Fruit fly (Drosophila melanogaster) whole organism, embryonic: ENCODE results near the gene CG14439.

Experiments used
- Atf-2 ChIP-seq: fragments of 200-800 bp; sonication (Bioruptor generic); optimal IDR thresholded peaks from 2 replicates; lab custom pipeline; 2016; ENCODE audit warnings: missing biosample characterization, missing genetic modification characterization
- Bdp1 ChIP-seq: fragments of 200-800 bp; sonication (Bioruptor generic); optimal IDR thresholded peaks from 3 replicates; lab custom pipeline; 2016; ENCODE audit warnings: missing biosample characterization, missing genetic modification characterization
- C15 ChIP-seq: fragments of 200-800 bp; sonication (Bioruptor generic); IDR thresholded peaks from 3 replicates; pipeline ENCODE4 v1.3.6; 2022; ENCODE audit warnings: missing biosample characterization, missing genetic modification characterization
- CG11398 ChIP-seq: fragments of 200-800 bp; sonication (Bioruptor generic); optimal IDR thresholded peaks from 2 replicates; lab custom pipeline; 2016; ENCODE audit warnings: missing biosample characterization, missing genetic modification characterization
- CG11456 ChIP-seq: fragments of 200-800 bp; sonication (Bioruptor generic); IDR thresholded peaks from 3 replicates; pipeline ENCODE4 v1.3.6; 2022; ENCODE audit warnings: missing biosample characterization, missing genetic modification characterization
- CG11696 ChIP-seq: fragments of 200-800 bp; sonication (Bioruptor generic); IDR thresholded peaks from 2 replicates; pipeline ENCODE4 v1.3.6; 2022; ENCODE audit warnings: missing biosample characterization, missing genetic modification characterization
- CG12155 ChIP-seq: fragments of 200-800 bp; sonication (Bioruptor generic); optimal IDR thresholded peaks from 3 replicates; lab custom pipeline; 2016; ENCODE audit warnings: missing biosample characterization, missing genetic modification characterization
- CG12659 ChIP-seq: fragments of 200-800 bp; sonication (Bioruptor generic); optimal IDR thresholded peaks from 3 replicates; lab custom pipeline; 2017; ENCODE audit warnings: mild to moderate bottlenecking, missing biosample characterization, missing genetic modification reagents, missing genetic modification characterization
- CG12769 ChIP-seq: fragments of 200-800 bp; sonication (Bioruptor generic); optimal IDR thresholded peaks from 2 replicates; lab custom pipeline; 2019; ENCODE audit warnings: missing biosample characterization, mild to moderate bottlenecking, missing genetic modification characterization, moderate library complexity
- CG13775 ChIP-seq: fragments of 200-800 bp; sonication (Bioruptor generic); optimal IDR thresholded peaks from 3 replicates; lab custom pipeline; 2017; ENCODE audit warnings: missing biosample characterization, mild to moderate bottlenecking, missing genetic modification characterization
- CG14050 ChIP-seq: fragments of 200-800 bp; sonication (Bioruptor generic); IDR thresholded peaks from 3 replicates; pipeline ENCODE4 v1.3.6; 2022; ENCODE audit warnings: missing biosample characterization, missing genetic modification characterization
- CG14710 ChIP-seq: fragments of 200-800 bp; sonication (Bioruptor generic); optimal IDR thresholded peaks from 3 replicates; lab custom pipeline; 2019; ENCODE audit warnings: missing biosample characterization, mild to moderate bottlenecking, missing genetic modification characterization, moderate library complexity
- CG15011 ChIP-seq: fragments of 200-800 bp; sonication (Bioruptor generic); optimal IDR thresholded peaks from 3 replicates; lab custom pipeline; 2018; ENCODE audit warnings: missing biosample characterization, mild to moderate bottlenecking, missing genetic modification characterization
- CG15479 ChIP-seq: fragments of 200-800 bp; sonication (Bioruptor generic); optimal IDR thresholded peaks from 3 replicates; lab custom pipeline; 2019; ENCODE audit warnings: missing biosample characterization, mild to moderate bottlenecking, missing genetic modification characterization, moderate library complexity
- CG16863 ChIP-seq: fragments of 200-800 bp; sonication (Bioruptor generic); optimal IDR thresholded peaks from 3 replicates; lab custom pipeline; 2016; ENCODE audit warnings: missing biosample characterization, missing genetic modification characterization
- CG17186 ChIP-seq: fragments of 200-800 bp; sonication (Bioruptor generic); optimal IDR thresholded peaks from 3 replicates; lab custom pipeline; 2017; ENCODE audit warnings: missing biosample characterization, missing genetic modification reagents, missing genetic modification characterization
- CG18262 ChIP-seq: fragments of 200-800 bp; optimal IDR thresholded peaks from 3 replicates; lab custom pipeline; 2019; ENCODE audit warnings: missing biosample characterization, mild to moderate bottlenecking, missing genetic modification characterization, moderate library complexity
- CG2202 ChIP-seq: fragments of 200-800 bp; sonication (Bioruptor generic); optimal IDR thresholded peaks from 2 replicates; lab custom pipeline; 2018; ENCODE audit warnings: missing biosample characterization, mild to moderate bottlenecking, missing genetic modification characterization
- CG31388 ChIP-seq: fragments of 200-800 bp; sonication (Bioruptor generic); optimal IDR thresholded peaks from 2 replicates; lab custom pipeline; 2016; ENCODE audit warnings: missing biosample characterization, missing genetic modification characterization
- CG3726 ChIP-seq: fragments of 200-800 bp; sonication (Bioruptor generic); IDR thresholded peaks from 3 replicates; pipeline ENCODE4, ENCODE4 v1.3.6; 2022; ENCODE audit warnings: missing biosample characterization, missing genetic modification characterization
- CG4854 ChIP-seq: fragments of 200-800 bp; sonication (Bioruptor generic); optimal IDR thresholded peaks from 2 replicates; lab custom pipeline; 2016; ENCODE audit warnings: missing biosample characterization, missing genetic modification characterization, inconsistent platforms
- CG6854 ChIP-seq: fragments of 200-800 bp; sonication (Bioruptor generic); optimal IDR thresholded peaks from 3 replicates; lab custom pipeline; 2017; ENCODE audit warnings: missing biosample characterization, mild to moderate bottlenecking, missing genetic modification characterization
- CG7556 ChIP-seq: fragments of 200-800 bp; sonication (Bioruptor generic); optimal IDR thresholded peaks from 2 replicates; lab custom pipeline; 2017; ENCODE audit warnings: missing biosample characterization, mild to moderate bottlenecking, missing genetic modification characterization
- CG8924 ChIP-seq: fragments of 200-800 bp; optimal IDR thresholded peaks from 3 replicates; lab custom pipeline; 2019; ENCODE audit warnings: missing biosample characterization, mild to moderate bottlenecking, missing genetic modification characterization, moderate library complexity
- CG9817 ChIP-seq: fragments of 200-800 bp; sonication (Bioruptor generic); optimal IDR thresholded peaks from 2 replicates; lab custom pipeline; 2018; ENCODE audit warnings: missing biosample characterization, mild to moderate bottlenecking, missing genetic modification characterization, moderate library complexity
- D19A ChIP-seq: fragments of 200-800 bp; optimal IDR thresholded peaks from 3 replicates; lab custom pipeline; 2019; ENCODE audit warnings: missing biosample characterization, mild to moderate bottlenecking, missing genetic modification characterization, moderate library complexity
- Dip3 ChIP-seq: fragments of 200-800 bp; sonication (Bioruptor generic); optimal IDR thresholded peaks from 3 replicates; lab custom pipeline; 2016; ENCODE audit warnings: missing biosample characterization, missing genetic modification characterization
- Drgx ChIP-seq: fragments of 200-800 bp; sonication (Bioruptor generic); IDR thresholded peaks from 2 replicates; pipeline ENCODE4 v1.3.6; 2022; ENCODE audit warnings: missing biosample characterization, missing genetic modification characterization
- H2.0 ChIP-seq: fragments of 200-800 bp; sonication (Bioruptor generic); IDR thresholded peaks from 2 replicates; pipeline ENCODE4 v1.3.6; 2022; ENCODE audit warnings: missing biosample characterization, missing genetic modification characterization
- HLHmδ ChIP-seq: fragments of 200-800 bp; sonication (Bioruptor generic); optimal IDR thresholded peaks from 2 replicates; lab custom pipeline; 2018; ENCODE audit warnings: missing biosample characterization, mild to moderate bottlenecking, missing genetic modification characterization, moderate library complexity
- Hand ChIP-seq: fragments of 200-800 bp; sonication (Bioruptor generic); optimal IDR thresholded peaks from 2 replicates; lab custom pipeline; 2017; ENCODE audit warnings: mild to moderate bottlenecking, missing biosample characterization, missing genetic modification reagents, missing genetic modification characterization
- Mes4 ChIP-seq: fragments of 200-800 bp; sonication (Bioruptor generic); optimal IDR thresholded peaks from 2 replicates; lab custom pipeline; 2016; ENCODE audit warnings: missing biosample characterization, missing genetic modification characterization
- Nf-YA ChIP-seq: fragments of 200-800 bp; sonication (Bioruptor generic); IDR thresholded peaks from 2 replicates; pipeline ENCODE4 v1.3.6; 2022; ENCODE audit warnings: missing biosample characterization, missing genetic modification characterization
- Ptx1 ChIP-seq: fragments of 200-800 bp; sonication (Bioruptor generic); IDR thresholded peaks from 2 replicates; pipeline ENCODE4 v1.3.6; 2022; ENCODE audit warnings: missing biosample characterization, missing genetic modification characterization
- Six4 ChIP-seq: fragments of 200-800 bp; sonication (Bioruptor generic); optimal IDR thresholded peaks from 2 replicates; lab custom pipeline; 2016; ENCODE audit warnings: missing biosample characterization, missing genetic modification characterization
- Taf1 ChIP-seq: fragments of 200-800 bp; sonication (Bioruptor generic); IDR thresholded peaks from 2 replicates; pipeline ENCODE4 v1.3.6; 2022; ENCODE audit warnings: missing biosample characterization, missing genetic modification characterization
- Tbp ChIP-seq: fragments of >200 bp; optimal IDR thresholded peaks from 2 replicates; lab custom pipeline; 2018; ENCODE audit warnings: missing biosample characterization, missing genetic modification characterization
- ac ChIP-seq: fragments of 200-800 bp; sonication (Bioruptor generic); optimal IDR thresholded peaks from 3 replicates; lab custom pipeline; 2017; ENCODE audit warnings: missing biosample characterization, mild to moderate bottlenecking, missing genetic modification characterization
- ara ChIP-seq: fragments of 200-800 bp; sonication (Bioruptor generic); IDR thresholded peaks from 2 replicates; pipeline ENCODE4 v1.3.6; 2022; ENCODE audit warnings: missing biosample characterization, missing genetic modification characterization
- dpn ChIP-seq, 2 experiments: fragments of 200-800 bp; sonication (Bioruptor generic); optimal IDR thresholded peaks; 3 replicates each; lab custom pipeline; 2016; ENCODE audit warnings: missing biosample characterization in 2 of 2, missing genetic modification characterization in 2 of 2
- ems ChIP-seq: fragments of 200-800 bp; sonication (Bioruptor generic); optimal IDR thresholded peaks from 3 replicates; lab custom pipeline; 2016; ENCODE audit warnings: missing biosample characterization, missing genetic modification characterization
- eyg ChIP-seq: fragments of 200-800 bp; sonication (Bioruptor generic); optimal IDR thresholded peaks from 3 replicates; lab custom pipeline; 2016; ENCODE audit warnings: missing biosample characterization, missing genetic modification characterization
- gt ChIP-seq: fragments of 200-800 bp; sonication (Bioruptor generic); IDR thresholded peaks from 2 replicates; pipeline ENCODE4 v1.3.6; 2022; ENCODE audit warnings: missing biosample characterization, missing genetic modification characterization
- ham ChIP-seq: fragments of 200-800 bp; sonication (Bioruptor generic); IDR thresholded peaks from 2 replicates; pipeline ENCODE4 v1.3.6; 2022; ENCODE audit warnings: missing biosample characterization, missing genetic modification characterization
- jigr1 ChIP-seq: fragments of 200-800 bp; sonication (Bioruptor generic); IDR thresholded peaks from 3 replicates; pipeline ENCODE4 v1.3.6; 2022; ENCODE audit warnings: missing biosample characterization, missing genetic modification characterization
- org-1 ChIP-seq: fragments of 200-800 bp; sonication (Bioruptor generic); optimal IDR thresholded peaks from 2 replicates; lab custom pipeline; 2017; ENCODE audit warnings: missing biosample characterization, missing genetic modification characterization
- ro ChIP-seq: fragments of 200-800 bp; sonication (Bioruptor generic); IDR thresholded peaks from 2 replicates; pipeline ENCODE4 v1.3.6; 2022; ENCODE audit warnings: missing biosample characterization, missing genetic modification characterization
- slbo ChIP-seq: fragments of 200-800 bp; sonication (Bioruptor generic); IDR thresholded peaks from 2 replicates; pipeline ENCODE4 v1.3.6; 2022; ENCODE audit warnings: missing biosample characterization, missing genetic modification characterization
- slp2 ChIP-seq: fragments of 200-800 bp; sonication (Bioruptor generic); optimal IDR thresholded peaks from 2 replicates; lab custom pipeline; 2016; ENCODE audit warnings: missing biosample characterization, missing genetic modification characterization
- sr ChIP-seq: fragments of 200-800 bp; sonication (Bioruptor generic); IDR thresholded peaks from 3 replicates; pipeline ENCODE4 v1.3.6; 2022; ENCODE audit warnings: missing biosample characterization, missing genetic modification characterization
- trem ChIP-seq: fragments of 200-800 bp; optimal IDR thresholded peaks from 3 replicates; lab custom pipeline; 2019; ENCODE audit warnings: missing biosample characterization, mild to moderate bottlenecking, missing genetic modification characterization, moderate library complexity
- wek ChIP-seq: fragments of 200-800 bp; sonication (Bioruptor generic); optimal IDR thresholded peaks from 3 replicates; lab custom pipeline; 2018; ENCODE audit warnings: missing biosample characterization, mild to moderate bottlenecking, missing genetic modification characterization, moderate library complexity
- yki ChIP-seq: fragments of >200 bp; optimal IDR thresholded peaks from 3 replicates; lab custom pipeline; 2018

CG14439 gene

DNA sequence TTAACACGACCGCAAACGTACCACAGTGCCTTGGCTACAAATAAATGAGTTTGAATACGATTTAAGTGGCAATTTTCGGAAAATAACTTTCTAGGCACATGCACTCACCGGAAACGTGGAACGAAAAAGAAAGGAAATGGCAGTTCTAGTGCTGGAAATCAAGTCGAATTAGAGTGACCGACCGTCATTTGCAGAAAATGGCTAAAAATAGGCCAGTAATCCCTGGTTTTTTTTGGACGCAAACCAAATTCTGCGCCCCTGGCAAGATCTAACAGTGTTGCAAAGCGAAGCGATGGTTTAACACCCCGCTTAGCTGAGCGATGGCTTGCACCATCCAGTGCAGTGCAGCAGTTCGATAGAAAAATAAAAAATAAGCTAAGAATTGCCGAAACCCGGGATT, 3.3 kb upstream of the CG14439 start, which contains the start of gene RpL17 (continued):
- peak; percentile 86 for TF ChIP-seq CG6854 (GFP tag; lab: Kevin White, UChicago)
- TF ChIP-seq Tbp (GFP tag; lab: Kevin White, UChicago) = no peak
- TF ChIP-seq CG11398 (GFP tag; lab: Kevin White, UChicago) = peak; percentile 71
- TF ChIP-seq CG7556 (GFP tag; lab: Kevin White, UChicago) = peak; percentile 65
- no peak; the same call in 1 of the 2 replicates for TF ChIP-seq Taf1 (GFP tag; lab: Robert Waterston, UW)
- peak; percentile 91 for TF ChIP-seq CG12659 (GFP tag; lab: Kevin White, UChicago)
- TF ChIP-seq ara = peak; percentile 84
- peak; percentile 65 for TF ChIP-seq Atf-2 (GFP tag; lab: Kevin White, UChicago)
- TF ChIP-seq ac = peak; percentile 81
- peak; percentile 85 for TF ChIP-seq slbo (GFP tag; lab: Robert Waterston, UW)
- peak; percentile 73 to 92 for TF ChIP-seq dpn (GFP tag; optimal IDR thresholded peaks at IDR 0.05; lab: Kevin White, UChicago)
- TF ChIP-seq sr = peak; percentile 87
- peak; percentile 74 for TF ChIP-seq CG15011 (GFP tag; lab: Kevin White, UChicago)
- peak; percentile 73 for TF ChIP-seq CG11696 (GFP tag; lab: Robert Waterston, UW)
- peak; percentile 69; the same call in 2 of the 3 replicates for TF ChIP-seq CG14050 (GFP tag; lab: Robert Waterston, UW)
- peak; percentile 49 for TF ChIP-seq ems (GFP tag; lab: Kevin White, UChicago)
- peak; percentile 78; the same call in 2 of the 3 replicates for TF ChIP-seq CG3726 (GFP tag; lab: Robert Waterston, UW)
- peak; percentile 86 for TF ChIP-seq eyg
- peak; percentile 68 for TF ChIP-seq CG4854 (GFP tag; lab: Kevin White, UChicago)
- TF ChIP-seq D19A (tag; lab: Kevin White, UChicago) = no peak
- TF ChIP-seq HLHmδ (GFP tag; lab: Kevin White, UChicago) = peak; percentile 26
- peak; percentile 91 for TF ChIP-seq CG11456 (GFP tag; lab: Robert Waterston, UW)
- TF ChIP-seq CG14710 = peak; percentile 76
- TF ChIP-seq CG15479 (GFP tag; lab: Kevin White, UChicago) = no peak
- TF ChIP-seq slp2 (GFP tag; lab: Kevin White, UChicago) = peak; percentile 75
- TF ChIP-seq gt = peak; percentile 42; the same call in 1 of the 2 replicates
- TF ChIP-seq C15 (GFP tag; lab: Robert Waterston, UW) = peak; percentile 68; the same call in 2 of the 3 replicates
- TF ChIP-seq CG12769 = peak; percentile 88
- TF ChIP-seq trem = peak; percentile 13
- TF ChIP-seq CG17186 (GFP tag; lab: Kevin White, UChicago) = peak; percentile 46
- peak; percentile 92 for TF ChIP-seq Bdp1
- peak; percentile 80 for TF ChIP-seq H2.0
- peak; percentile 88 for TF ChIP-seq CG13775 (GFP tag; lab: Kevin White, UChicago)
- TF ChIP-seq CG2202 = peak; percentile 77
- no peak for TF ChIP-seq yki (lab: Kevin White, UChicago)
- TF ChIP-seq Drgx = peak; percentile 64
- peak; percentile 68 for TF ChIP-seq CG12155 (GFP tag; lab: Kevin White, UChicago)
- TF ChIP-seq CG8924 (tag; lab: Kevin White, UChicago) = peak; percentile 51
- TF ChIP-seq CG16863 (GFP tag; lab: Kevin White, UChicago) = peak; percentile 72
- no peak for TF ChIP-seq jigr1 (GFP tag; lab: Robert Waterston, UW)
- TF ChIP-seq Hand = peak; percentile 82
- no peak for TF ChIP-seq CG31388
- TF ChIP-seq Six4 = no peak
- peak; percentile 77 for TF ChIP-seq Ptx1 (GFP tag; lab: Robert Waterston, UW)
- peak; percentile 91 for TF ChIP-seq wek (GFP tag; lab: Kevin White, UChicago)
- TF ChIP-seq CG18262 = peak; percentile 42
- peak; percentile 93 for TF ChIP-seq Mes4 (GFP tag; lab: Kevin White, UChicago)
- peak; percentile 81 for TF ChIP-seq CG9817 (tag; lab: Kevin White, UChicago)
- TF ChIP-seq Nf-YA (GFP tag; lab: Robert Waterston, UW) = peak; percentile 78
- peak; percentile 70 for TF ChIP-seq Dip3
- no peak for TF ChIP-seq ham (GFP tag; lab: Robert Waterston, UW)
- TF ChIP-seq ro = no peak
- TF ChIP-seq org-1 (GFP tag; lab: Kevin White, UChicago) = peak; percentile 87
